Worm (Caenorhabditis elegans): Measurements from ENCODE around the gene Y73F4A.2.

DNA sequence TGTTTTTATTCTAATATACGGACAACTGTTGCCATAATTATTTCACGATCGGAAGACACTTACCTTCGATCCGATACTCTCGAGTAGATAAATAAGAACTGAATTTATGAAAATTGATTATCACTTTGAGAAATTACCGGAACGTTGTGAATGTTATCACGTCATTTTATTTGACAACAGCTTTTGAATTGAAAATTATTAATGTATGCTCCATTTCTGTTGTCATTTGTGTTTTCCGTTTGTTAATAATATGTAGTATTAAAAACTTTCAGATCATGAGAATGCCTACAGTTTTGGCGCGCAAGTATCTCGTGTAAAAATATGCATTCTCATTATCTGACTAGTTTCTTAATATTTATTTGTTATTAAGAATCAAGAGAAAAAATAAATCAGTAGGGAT is 8.8 kb downstream of the Y73F4A.2 start, which contains the start of gene C53D6.10:
- TF ChIP-seq unc-62 (GFP tag; optimal IDR thresholded peaks at IDR 0.05) (no peak), snpc-4 (tag; optimal IDR thresholded peaks at IDR 0.05) (no peak), hlh-4 (tag; optimal IDR thresholded peaks at IDR 0.05) (no peak), unc-86 (tag; optimal IDR thresholded peaks at IDR 0.05) (no peak), aha-1 (tag; optimal IDR thresholded peaks at IDR 0.05) (no peak)
